Worm (Caenorhabditis elegans) whole organism, late embryonic: ENCODE data around the gene Y75B8A.34.

Source experiments
- C08G9.2 ChIP-seq: sonication (generic microtip); optimal IDR thresholded peaks from 2 replicates; lab custom pipeline; 2016; ENCODE audit warnings: mild to moderate bottlenecking, missing genetic modification characterization, moderate library complexity, missing compliant biosample characterization
- ama-1 ChIP-seq: fragments of 150-350 bp; optimal IDR thresholded peaks from 2 replicates; lab custom pipeline; 2014
- ceh-34 ChIP-seq: sonication (generic microtip); optimal IDR thresholded peaks from 2 replicates; lab custom pipeline; 2016; ENCODE audit warnings: mild to moderate bottlenecking, missing genetic modification characterization, missing compliant biosample characterization
- ceh-48 ChIP-seq: sonication (generic microtip); optimal IDR thresholded peaks from 2 replicates; lab custom pipeline; 2016; ENCODE audit warnings: missing genetic modification characterization, inconsistent platforms, missing compliant biosample characterization
- ceh-9 ChIP-seq: sonication (generic microtip); optimal IDR thresholded peaks from 2 replicates; lab custom pipeline; 2016; ENCODE audit warnings: mild to moderate bottlenecking, missing genetic modification characterization, inconsistent platforms, missing compliant biosample characterization
- fkh-10 ChIP-seq: fragments of 150-350 bp; optimal IDR thresholded peaks from 2 replicates; lab custom pipeline; 2014; ENCODE audit warnings: missing biosample characterization, missing genetic modification reagents, missing genetic modification characterization
- hlh-30 ChIP-seq: sonication (generic microtip); optimal IDR thresholded peaks from 2 replicates; lab custom pipeline; 2017; ENCODE audit warnings: antibody characterized with exemption, missing genetic modification characterization, missing compliant biosample characterization; ENCODE audit not compliant: insufficient read depth
- lin-11 ChIP-seq: fragments of 200-800 bp; sonication (Bioruptor generic); optimal IDR thresholded peaks from 2 replicates; lab custom pipeline; 2018; ENCODE audit warnings: mild to moderate bottlenecking, missing genetic modification characterization, missing compliant biosample characterization
- pag-3 ChIP-seq: sonication (generic microtip); optimal IDR thresholded peaks from 2 replicates; lab custom pipeline; 2016; ENCODE audit warnings: missing compliant biosample characterization, missing genetic modification characterization, borderline replicate concordance
- pqm-1 ChIP-seq: sonication (generic microtip); optimal IDR thresholded peaks from 2 replicates; lab custom pipeline; 2016; ENCODE audit warnings: missing genetic modification characterization, missing compliant biosample characterization
- sox-2 ChIP-seq: fragments of 200-800 bp; sonication (Bioruptor generic); IDR thresholded peaks from 2 replicates; pipeline ENCODE4 v1.3.6; 2022; ENCODE audit warnings: missing genetic modification reagents, missing genetic modification characterization, missing compliant biosample characterization
- syd-9 ChIP-seq: sonication (generic microtip); optimal IDR thresholded peaks from 2 replicates; lab custom pipeline; 2016; ENCODE audit warnings: mild to moderate bottlenecking, missing genetic modification characterization, moderate library complexity, missing compliant biosample characterization
- tbx-7 ChIP-seq: sonication (generic microtip); optimal IDR thresholded peaks from 2 replicates; lab custom pipeline; 2016; ENCODE audit warnings: missing genotype, missing genetic modification characterization, missing compliant biosample characterization
- unc-86 ChIP-seq: sonication (generic microtip); optimal IDR thresholded peaks from 2 replicates; lab custom pipeline; 2016; ENCODE audit warnings: missing genetic modification characterization, missing compliant biosample characterization

DNA sequence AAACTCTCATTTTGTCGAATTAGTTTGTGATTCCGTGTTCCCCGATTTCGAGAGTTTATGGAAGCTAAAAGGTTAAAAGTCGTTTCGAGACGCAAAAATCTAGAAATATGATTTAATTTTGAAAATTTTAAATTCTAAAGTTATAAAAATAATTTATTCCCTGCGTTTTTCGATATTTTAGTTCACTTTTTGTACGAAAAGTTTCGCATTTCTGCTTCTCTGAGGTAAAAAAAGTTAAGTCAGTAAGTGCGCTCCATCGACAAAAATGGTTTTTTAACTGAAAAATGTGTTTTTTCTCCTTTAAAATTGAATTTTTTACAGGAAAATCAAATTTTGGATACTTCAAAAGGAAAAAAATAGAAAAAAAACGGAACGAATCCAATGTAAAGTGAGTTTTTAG is 25.9 kb upstream of the Y75B8A.34 start, which contains the start of gene zip-1:
- TF ChIP-seq hlh-30 (no peak), ama-1 (lab: Kevin White, UChicago) (no peak), pag-3 (tag; lab: Kevin White, UChicago) (no peak), ceh-48 (tag; lab: Kevin White, UChicago) (no peak), C08G9.2 (no peak), fkh-10 (no peak), tbx-7 (tag; lab: Kevin White, UChicago) (no peak), ceh-9 (no peak), pqm-1 (tag; lab: Kevin White, UChicago) (no peak), unc-86 (tag; lab: Kevin White, UChicago) (no peak), sox-2 (GFP tag; lab: Robert Waterston, UW) (no peak), ceh-34 (tag; lab: Kevin White, UChicago) (no peak), lin-11 (tag; lab: Kevin White, UChicago) (no peak), syd-9 (tag; lab: Kevin White, UChicago) (no peak)
